Fruit fly (Drosophila melanogaster) whole organism, prepupa: Measurements from ENCODE around the gene CG4267.

ENCODE experiments used
- CG10669 ChIP-seq: fragments of 200-800 bp; sonication (Bioruptor generic); optimal IDR thresholded peaks from 3 replicates; lab custom pipeline; 2018; ENCODE audit warnings: missing biosample characterization, mild to moderate bottlenecking, missing genetic modification characterization, moderate library complexity
- CG11762 ChIP-seq: fragments of 200-800 bp; sonication (Bioruptor generic); optimal IDR thresholded peaks from 3 replicates; lab custom pipeline; 2016; ENCODE audit warnings: missing biosample characterization, missing genetic modification characterization; ENCODE audit not compliant: insufficient read depth
- CG3032 ChIP-seq: fragments of 200-800 bp; optimal IDR thresholded peaks from 2 replicates; lab custom pipeline; 2019; ENCODE audit warnings: missing biosample characterization, mild to moderate bottlenecking, missing genetic modification characterization, moderate library complexity
- CG31627 ChIP-seq: fragments of 200-800 bp; sonication (Bioruptor generic); optimal IDR thresholded peaks from 3 replicates; lab custom pipeline; 2016; ENCODE audit warnings: missing biosample characterization, missing genetic modification characterization
- CG6163 ChIP-seq: fragments of 200-800 bp; sonication (Bioruptor generic); IDR thresholded peaks from 3 replicates; pipeline ENCODE4 v1.3.6; 2022; ENCODE audit warnings: missing biosample characterization, missing genetic modification characterization
- CG6808 ChIP-seq: fragments of 200-800 bp; sonication (Bioruptor generic); optimal IDR thresholded peaks from 3 replicates; lab custom pipeline; 2017; ENCODE audit warnings: missing biosample characterization, missing genetic modification characterization, mild to moderate bottlenecking, moderate library complexity, missing genetic modification reagents
- CG7368 ChIP-seq: fragments of 200-800 bp; sonication (Bioruptor generic); optimal IDR thresholded peaks from 3 replicates; lab custom pipeline; 2016; ENCODE audit warnings: missing biosample characterization, missing genetic modification characterization
- CG8119 ChIP-seq: fragments of 200-800 bp; sonication (Bioruptor generic); IDR thresholded peaks from 3 replicates; pipeline ENCODE4 v1.3.6; 2022; ENCODE audit warnings: missing biosample characterization, missing genetic modification characterization
- CG8632 ChIP-seq: fragments of 200-800 bp; sonication (Bioruptor generic); optimal IDR thresholded peaks from 3 replicates; lab custom pipeline; 2016; ENCODE audit warnings: missing biosample characterization, missing genetic modification characterization
- Eip75B ChIP-seq: fragments of 200-800 bp; sonication (Bioruptor generic); optimal IDR thresholded peaks from 3 replicates; lab custom pipeline; 2016; ENCODE audit warnings: missing biosample characterization, missing genetic modification characterization
- Eip93F ChIP-seq: fragments of 200-800 bp; sonication (Bioruptor generic); optimal IDR thresholded peaks from 2 replicates; lab custom pipeline; 2016; ENCODE audit warnings: missing biosample characterization, mild to moderate bottlenecking, missing genetic modification characterization
- Ets21C ChIP-seq: fragments of 200-800 bp; sonication (Bioruptor generic); optimal IDR thresholded peaks from 3 replicates; lab custom pipeline; 2016; ENCODE audit warnings: missing biosample characterization, missing genetic modification characterization
- Ets96B ChIP-seq: fragments of 200-800 bp; optimal IDR thresholded peaks from 2 replicates; lab custom pipeline; 2019; ENCODE audit warnings: missing biosample characterization, mild to moderate bottlenecking, missing genetic modification characterization, moderate library complexity
- Gug ChIP-seq: fragments of 200-800 bp; sonication (Bioruptor generic); IDR thresholded peaks from 2 replicates; pipeline ENCODE4 v1.3.6; 2022; ENCODE audit warnings: missing biosample characterization, missing genetic modification characterization
- Hr39 ChIP-seq: fragments of 200-800 bp; sonication (Bioruptor generic); optimal IDR thresholded peaks from 2 replicates; lab custom pipeline; 2016; ENCODE audit warnings: missing biosample characterization, missing genetic modification characterization
- Hr4 ChIP-seq: fragments of 200-800 bp; sonication (Bioruptor generic); optimal IDR thresholded peaks from 3 replicates; lab custom pipeline; 2016; ENCODE audit warnings: missing biosample characterization, missing genetic modification characterization
- Lpt ChIP-seq: fragments of 200-800 bp; sonication (Bioruptor generic); optimal IDR thresholded peaks from 3 replicates; lab custom pipeline; 2016; ENCODE audit warnings: missing biosample characterization, missing genetic modification characterization
- Met ChIP-seq: fragments of 200-800 bp; sonication (Bioruptor generic); optimal IDR thresholded peaks from 3 replicates; lab custom pipeline; 2016; ENCODE audit warnings: missing biosample characterization, missing genetic modification characterization
- OdsH ChIP-seq: fragments of 200-800 bp; sonication (Bioruptor generic); optimal IDR thresholded peaks from 3 replicates; lab custom pipeline; 2016; ENCODE audit warnings: missing biosample characterization, missing genetic modification characterization
- Smox ChIP-seq: fragments of 200-800 bp; sonication (Bioruptor generic); optimal IDR thresholded peaks from 3 replicates; lab custom pipeline; 2016; ENCODE audit warnings: missing biosample characterization, missing genetic modification characterization
- Sox102F ChIP-seq: fragments of 200-800 bp; sonication (Bioruptor generic); optimal IDR thresholded peaks from 2 replicates; lab custom pipeline; 2016; ENCODE audit warnings: missing biosample characterization, mild to moderate bottlenecking, missing genetic modification characterization
- Sox14 ChIP-seq: fragments of 200-800 bp; sonication (Bioruptor generic); optimal IDR thresholded peaks from 3 replicates; lab custom pipeline; 2016; ENCODE audit warnings: missing biosample characterization, missing genetic modification characterization
- achi ChIP-seq: fragments of 200-800 bp; sonication (Bioruptor generic); optimal IDR thresholded peaks from 3 replicates; lab custom pipeline; 2016; ENCODE audit warnings: missing biosample characterization, missing genetic modification characterization
- acj6 ChIP-seq: fragments of 200-800 bp; sonication (Bioruptor generic); optimal IDR thresholded peaks from 3 replicates; lab custom pipeline; 2016; ENCODE audit warnings: missing biosample characterization, missing genetic modification characterization
- cyc ChIP-seq: fragments of 200-800 bp; sonication (Bioruptor generic); optimal IDR thresholded peaks from 3 replicates; lab custom pipeline; 2016; ENCODE audit warnings: missing biosample characterization, missing genetic modification characterization
- eg ChIP-seq: fragments of 200-800 bp; sonication (Bioruptor generic); IDR thresholded peaks from 3 replicates; pipeline ENCODE4 v1.3.6; 2022; ENCODE audit warnings: missing biosample characterization, missing genetic modification characterization
- fd59A ChIP-seq: fragments of 200-800 bp; sonication (Bioruptor generic); optimal IDR thresholded peaks from 2 replicates; lab custom pipeline; 2017; ENCODE audit warnings: missing biosample characterization, mild to moderate bottlenecking, missing genetic modification characterization, missing genetic modification reagents
- fd85E ChIP-seq: fragments of 200-800 bp; sonication (Bioruptor generic); optimal IDR thresholded peaks from 3 replicates; lab custom pipeline; 2016; ENCODE audit warnings: missing biosample characterization, missing genetic modification characterization
- fkh ChIP-seq: fragments of 200-800 bp; sonication (Bioruptor generic); optimal IDR thresholded peaks from 3 replicates; lab custom pipeline; 2017; ENCODE audit warnings: missing biosample characterization, mild to moderate bottlenecking, missing genetic modification characterization, moderate library complexity
- pdm3 ChIP-seq: fragments of 200-800 bp; sonication (Bioruptor generic); optimal IDR thresholded peaks from 3 replicates; lab custom pipeline; 2016; ENCODE audit warnings: missing biosample characterization, missing genetic modification characterization
- spab ChIP-seq: fragments of 200-800 bp; sonication (Bioruptor generic); optimal IDR thresholded peaks from 2 replicates; lab custom pipeline; 2017; ENCODE audit warnings: missing biosample characterization, mild to moderate bottlenecking, missing genetic modification characterization, missing genetic modification reagents
- ss ChIP-seq, 2 experiments: fragments of 200-800 bp; sonication (Bioruptor generic); optimal IDR thresholded peaks; 2 replicates in 1 of 2; 3 replicates in 1 of 2; lab custom pipeline; 2017 to 2018; ENCODE audit warnings: mild to moderate bottlenecking in 2 of 2, missing biosample characterization in 2 of 2, missing genetic modification characterization in 2 of 2, moderate library complexity in 1 of 2
- vri ChIP-seq: fragments of 200-800 bp; sonication (Bioruptor generic); optimal IDR thresholded peaks from 3 replicates; lab custom pipeline; 2016; ENCODE audit warnings: missing biosample characterization, mild to moderate bottlenecking, missing genetic modification characterization

CG4267 gene

dm6 chr2L:2254950-2255349 lies 12.8 kb downstream of the CG4267 start, which contains the start of gene Send1:
Gene Send1, minus strand, starts transcription at chr2L:2255050.
- TF ChIP-seq Met (GFP tag; lab: Kevin White, UChicago) = no peak
- no peak for TF ChIP-seq vri
- TF ChIP-seq Gug (GFP tag; lab: Robert Waterston, UW) = no peak
- TF ChIP-seq Hr39 (GFP tag; lab: Kevin White, UChicago) = no peak
- no peak for TF ChIP-seq Lpt

DNA sequence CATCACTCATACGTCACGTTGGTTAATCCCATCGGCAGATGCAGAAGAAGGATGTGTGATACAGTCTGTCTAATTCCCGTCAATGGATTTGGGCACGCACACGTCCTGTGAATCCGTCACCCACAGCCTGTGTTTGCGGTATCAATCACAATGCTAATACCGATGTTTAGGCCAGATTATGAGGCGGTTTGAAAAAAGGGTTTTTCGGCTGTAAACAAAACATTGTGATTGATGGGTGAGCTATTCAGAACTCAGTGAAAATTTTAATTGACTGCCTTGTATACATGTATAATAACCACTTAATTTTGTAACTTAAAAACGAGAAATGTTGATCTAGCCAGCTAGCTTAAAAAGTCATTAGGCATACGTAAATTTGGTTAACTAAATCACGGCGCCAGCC lies 21.0 kb downstream of the CG4267 start, which contains the start of gene CG4270:
Gene CG4270, plus strand, starts transcription at position 301 of the 400 bp plus-strand sequence.
- TF ChIP-seq Sox102F (GFP tag; lab: Kevin White, UChicago) (no peak), cyc (no peak), pdm3 (no peak), eg (GFP tag; lab: Robert Waterston, UW) (no peak), fd59A (GFP tag; lab: Kevin White, UChicago) (no peak), CG8119 (GFP tag; lab: Robert Waterston, UW) (no peak), CG31627 (GFP tag; lab: Kevin White, UChicago) (no peak), Hr4 (GFP tag; lab: Kevin White, UChicago) (no peak), spab (GFP tag; lab: Kevin White, UChicago) (no peak), vri (no peak), fkh (GFP tag; lab: Kevin White, UChicago) (no peak), OdsH (no peak), CG10669 (no peak)

DNA sequence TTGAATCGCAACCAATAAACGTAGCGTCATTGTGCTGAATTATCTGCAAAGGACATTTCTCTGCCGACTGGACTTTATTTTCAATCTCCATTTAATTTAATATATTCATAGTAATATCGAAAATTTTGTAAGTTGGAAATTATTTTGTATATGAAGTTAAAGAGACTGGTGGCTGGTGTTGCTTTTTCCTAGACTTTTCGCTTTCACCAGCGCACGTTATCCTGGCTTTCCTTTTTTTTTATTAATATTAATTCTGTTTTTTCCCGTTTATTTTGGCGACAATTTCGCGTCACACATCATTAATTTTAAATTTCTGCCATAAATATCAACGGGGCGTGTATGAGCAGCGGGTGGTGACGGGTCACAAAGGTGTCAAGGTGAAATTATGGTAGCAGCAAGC lies 23.0 kb downstream of the CG4267 start, which contains the start of gene CG34049:
Gene CG34049, minus strand, starts transcription at position 101 of the 400 bp plus-strand sequence.
- TF ChIP-seq CG8632 (GFP tag; lab: Kevin White, UChicago) (no peak), Ets96B (tag; lab: Kevin White, UChicago) (no peak), Hr4 (GFP tag; lab: Kevin White, UChicago) (no peak), pdm3 (no peak), Ets21C (no peak), CG6808 (no peak), achi (GFP tag; lab: Kevin White, UChicago) (no peak)

dm6 chr2L:2269040-2269439 lies 26.9 kb downstream of the CG4267 start, which contains the start of gene CG17242:
Gene CG17242, minus strand, starts transcription at chr2L:2269140.
- no peak for TF ChIP-seq CG3032
- TF ChIP-seq Sox14 (GFP tag; lab: Kevin White, UChicago) = no peak
- TF ChIP-seq Ets21C = no peak

- no peak for TF ChIP-seq CG7368 (GFP tag; lab: Kevin White, UChicago)
- TF ChIP-seq Eip75B (GFP tag; lab: Kevin White, UChicago) = no peak
- TF ChIP-seq ss (GFP tag; optimal IDR thresholded peaks at IDR 0.05; lab: Kevin White, UChicago) = no peak
- TF ChIP-seq Smox (GFP tag; lab: Kevin White, UChicago) = no peak
- TF ChIP-seq cyc = no peak
- TF ChIP-seq CG8119 (GFP tag; lab: Robert Waterston, UW) = no peak
- TF ChIP-seq Eip93F (GFP tag; lab: Kevin White, UChicago) = no peak
- TF ChIP-seq fd85E (GFP tag; lab: Kevin White, UChicago) = no peak
- TF ChIP-seq acj6 (GFP tag; lab: Kevin White, UChicago) = no peak
- no peak for TF ChIP-seq Ets21C
- TF ChIP-seq CG11762 = no peak
- no peak for TF ChIP-seq CG6163 (GFP tag; lab: Robert Waterston, UW)
- TF ChIP-seq, all 60 proteins: peak for 0
Observed at dm6 chr2L:2284863-2285262, 42.7 kb downstream of the CG4267 start, which contains the start of gene CG4271. Gene CG4271, plus strand, starts transcription at chr2L:2285163.
